Fruit fly (Drosophila melanogaster): ENCODE data around the gene CCKLR-17D1.

CCKLR-17D1 gene

dm6 chrX:18726270-18726669 is at the start of gene CCKLR-17D1:
CCKLR-17D1 (minus strand) TSS chrX:18726572.
- TF ChIP-seq CG12768 (GFP tag; optimal IDR thresholded peaks at IDR 0.05) (no peak), CG33017 (tag; optimal IDR thresholded peaks at IDR 0.05) (no peak), ovo (GFP tag; optimal IDR thresholded peaks at IDR 0.05) (no peak), Clk (GFP tag; optimal IDR thresholded peaks at IDR 0.05) (no peak), Mnt (GFP tag; optimal IDR thresholded peaks at IDR 0.05) (no peak), tj (GFP tag; optimal IDR thresholded peaks at IDR 0.05) (no peak), cic (GFP tag; optimal IDR thresholded peaks at IDR 0.05) (no peak), CG14711 (tag; optimal IDR thresholded peaks at IDR 0.05) (no peak), Crg-1 (GFP tag; optimal IDR thresholded peaks at IDR 0.05) (no peak), CG1620 (GFP tag; optimal IDR thresholded peaks at IDR 0.05) (no peak), toe (GFP tag; optimal IDR thresholded peaks at IDR 0.05) (no peak), CG5204 (GFP tag; optimal IDR thresholded peaks at IDR 0.05) (no peak), CG7101 (tag; optimal IDR thresholded peaks at IDR 0.05) (no peak), pad (GFP tag; optimal IDR thresholded peaks at IDR 0.05) (no peak), CG7045 (GFP tag; optimal IDR thresholded peaks at IDR 0.05) (no peak), Hr96 (GFP tag; optimal IDR thresholded peaks at IDR 0.05) (no peak)

DNA sequence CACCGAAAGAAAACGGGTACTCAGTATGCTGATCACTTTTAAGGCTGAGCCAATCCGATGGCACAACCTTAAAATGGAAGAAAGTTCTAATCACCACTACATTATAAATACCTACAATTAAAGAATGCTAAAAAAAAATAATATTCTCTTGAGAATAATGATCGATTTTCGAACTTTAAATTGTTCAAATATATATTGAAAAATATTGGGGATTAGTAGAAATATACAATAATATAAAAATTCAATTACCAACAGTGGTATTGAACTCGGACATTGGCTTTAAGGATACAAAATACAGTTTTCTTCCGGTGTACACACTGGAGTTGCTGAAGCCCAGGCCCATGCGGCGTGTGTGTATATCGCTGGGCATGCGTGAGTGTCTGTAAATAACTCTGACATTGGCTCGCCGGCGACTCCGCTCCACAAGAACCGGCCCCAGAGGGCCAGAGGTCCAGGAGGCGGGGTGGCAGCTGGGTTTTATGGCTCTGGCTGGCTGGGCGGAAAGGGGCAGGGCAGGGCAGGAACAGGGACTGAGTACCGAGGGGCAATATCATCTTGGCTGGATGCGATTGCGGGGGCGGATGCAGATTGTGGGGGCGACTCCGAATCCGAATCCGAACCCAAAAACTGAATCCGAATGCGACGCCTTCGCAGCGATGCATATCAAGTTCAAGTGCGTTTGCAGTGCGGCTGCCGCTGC is 49.6 kb upstream of the CCKLR-17D1 start:
- no peak for TF ChIP-seq CG11617 (GFP tag; optimal IDR thresholded peaks at IDR 0.05)
- TF ChIP-seq Clk (GFP tag; optimal IDR thresholded peaks at IDR 0.05): no peak
- no peak for TF ChIP-seq cnc (optimal IDR thresholded peaks at IDR 0.05)
- TF ChIP-seq CG5204 (GFP tag; optimal IDR thresholded peaks at IDR 0.05): no peak
- no peak for TF ChIP-seq CG33017 (tag; optimal IDR thresholded peaks at IDR 0.05)
- no peak for TF ChIP-seq CG12768 (GFP tag; optimal IDR thresholded peaks at IDR 0.05)

DNA sequence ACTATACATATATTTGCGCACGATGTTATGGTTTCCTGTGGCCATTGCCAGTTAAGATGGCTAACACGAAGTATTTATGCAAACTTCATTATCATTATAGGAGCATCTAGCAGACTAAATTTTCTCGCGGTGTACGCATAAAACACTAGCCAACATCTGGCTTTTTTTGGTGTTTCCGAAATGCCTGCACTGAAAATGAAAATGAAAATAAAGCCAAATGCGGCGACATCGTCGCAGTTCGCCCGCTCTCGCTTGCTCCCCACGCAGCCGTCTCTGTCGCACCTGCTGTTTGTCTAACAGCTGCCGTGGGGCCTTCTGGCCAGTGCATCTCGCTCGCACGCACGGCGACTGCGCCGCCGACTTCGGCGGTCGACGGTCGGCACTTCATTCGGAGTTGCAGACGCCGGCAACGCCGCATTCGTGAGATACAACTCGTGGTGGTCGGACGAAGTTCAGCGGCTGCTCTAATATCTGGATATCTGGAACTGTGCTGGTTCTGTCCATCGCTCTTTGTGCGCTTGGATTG is 48.5 kb upstream of the CCKLR-17D1 start, which contains the start of gene CG6891:
TSS of gene CG6891 (plus strand) at position 411 of the 526 bp plus-strand sequence.
- TF ChIP-seq Clk (GFP tag; optimal IDR thresholded peaks at IDR 0.05) (no peak), Mnt (GFP tag; optimal IDR thresholded peaks at IDR 0.05) (peak; percentile 53), CG1620 (GFP tag; optimal IDR thresholded peaks at IDR 0.05) (no peak), pad (GFP tag; optimal IDR thresholded peaks at IDR 0.05) (peak; percentile 11), tj (GFP tag; optimal IDR thresholded peaks at IDR 0.05) (peak; percentile 45)

dm6 chrX:18773817-18774216 is 47.4 kb upstream of the CCKLR-17D1 start, which contains the start of gene CCKLR-17D3:
CCKLR-17D3 (minus strand) TSS chrX:18774027.
- TF ChIP-seq Crg-1 (GFP tag; optimal IDR thresholded peaks at IDR 0.05) (no peak), CG5204 (GFP tag; optimal IDR thresholded peaks at IDR 0.05) (no peak), CG33017 (tag; optimal IDR thresholded peaks at IDR 0.05) (no peak), Clk (GFP tag; optimal IDR thresholded peaks at IDR 0.05) (no peak), CG11617 (GFP tag; optimal IDR thresholded peaks at IDR 0.05) (no peak), tj (GFP tag; optimal IDR thresholded peaks at IDR 0.05) (no peak), CG12768 (GFP tag; optimal IDR thresholded peaks at IDR 0.05) (no peak), ovo (GFP tag; optimal IDR thresholded peaks at IDR 0.05) (no peak), CG7101 (tag; optimal IDR thresholded peaks at IDR 0.05) (no peak), toe (GFP tag; optimal IDR thresholded peaks at IDR 0.05) (no peak), pad (GFP tag; optimal IDR thresholded peaks at IDR 0.05) (no peak), cic (GFP tag; optimal IDR thresholded peaks at IDR 0.05) (no peak), Hr96 (GFP tag; optimal IDR thresholded peaks at IDR 0.05) (no peak), Mnt (GFP tag; optimal IDR thresholded peaks at IDR 0.05) (no peak)

DNA sequence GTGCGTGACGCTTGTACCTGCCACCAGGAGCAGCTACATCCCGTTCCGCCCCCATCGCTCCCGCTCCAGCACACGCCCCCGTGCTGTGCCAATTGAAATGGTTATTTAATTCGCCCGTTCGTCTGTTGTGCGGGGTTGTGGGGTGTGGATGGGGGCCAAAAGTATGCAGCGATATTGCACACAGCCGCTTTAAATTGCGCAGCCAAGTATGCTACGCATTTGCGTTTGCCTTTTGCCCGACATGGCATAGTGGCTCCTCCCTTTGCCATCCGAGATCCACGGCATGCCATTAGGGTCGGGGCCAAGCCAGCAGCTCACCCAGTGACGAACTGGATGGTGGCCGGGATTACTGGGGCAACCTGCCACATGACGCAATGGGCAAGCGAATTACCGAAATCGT is 45.6 kb upstream of the CCKLR-17D1 start:
- no peak for TF ChIP-seq CG5204 (GFP tag; optimal IDR thresholded peaks at IDR 0.05)
- no peak for TF ChIP-seq CG7101 (tag; optimal IDR thresholded peaks at IDR 0.05)
- no peak for TF ChIP-seq ovo (GFP tag; optimal IDR thresholded peaks at IDR 0.05)
- no peak for TF ChIP-seq Mnt (GFP tag; optimal IDR thresholded peaks at IDR 0.05)
- no peak for TF ChIP-seq toe (GFP tag; optimal IDR thresholded peaks at IDR 0.05)

- TF ChIP-seq Clk (GFP tag; optimal IDR thresholded peaks at IDR 0.05) (no peak), CG1620 (GFP tag; optimal IDR thresholded peaks at IDR 0.05) (no peak), bab1 (GFP tag; optimal IDR thresholded peaks at IDR 0.05) (no peak), kay (GFP tag; ENCODE audit: borderline replicate concordance) (no peak), cnc (optimal IDR thresholded peaks at IDR 0.05) (no peak), pad (GFP tag; optimal IDR thresholded peaks at IDR 0.05) (no peak), CG33017 (tag; optimal IDR thresholded peaks at IDR 0.05) (no peak), CG7045 (GFP tag; optimal IDR thresholded peaks at IDR 0.05) (no peak), Mnt (GFP tag; optimal IDR thresholded peaks at IDR 0.05) (no peak), CG12768 (GFP tag; optimal IDR thresholded peaks at IDR 0.05) (no peak), ovo (GFP tag; optimal IDR thresholded peaks at IDR 0.05) (no peak), CG14711 (tag; optimal IDR thresholded peaks at IDR 0.05) (no peak), CG11617 (GFP tag; optimal IDR thresholded peaks at IDR 0.05) (no peak), CG5204 (GFP tag; optimal IDR thresholded peaks at IDR 0.05) (no peak), Crg-1 (GFP tag; optimal IDR thresholded peaks at IDR 0.05) (no peak), toe (GFP tag; optimal IDR thresholded peaks at IDR 0.05) (no peak)
Observed at dm6 chrX:18771356-18771755, 45.0 kb upstream of the CCKLR-17D1 start.

DNA sequence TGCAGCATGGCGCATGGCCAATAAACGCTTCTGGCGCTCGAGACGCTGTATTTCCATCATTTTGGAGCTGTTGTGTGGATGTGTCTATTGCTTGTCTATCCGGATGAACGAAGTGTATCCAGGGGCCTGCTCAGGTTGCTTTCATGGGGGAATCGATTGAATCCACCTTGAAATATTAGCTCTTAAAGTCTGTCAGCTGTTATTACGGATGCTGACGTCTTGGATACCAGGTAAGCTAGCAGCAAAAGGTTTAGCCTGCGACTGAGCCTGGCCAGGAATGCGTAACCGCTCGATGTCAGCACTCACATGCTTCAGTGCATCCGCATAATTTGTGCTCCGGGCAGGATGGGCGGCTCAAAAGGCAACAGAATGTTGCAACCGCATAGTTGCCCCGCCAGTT is 21.8 kb upstream of the CCKLR-17D1 start, which contains the start of gene CG12609:
TSS of gene CG12609 (minus strand) at position 101 of the 400 bp plus-strand sequence.
- TF ChIP-seq CG1620 (GFP tag; optimal IDR thresholded peaks at IDR 0.05) (no peak), kay (GFP tag; ENCODE audit: borderline replicate concordance) (no peak), CG5204 (GFP tag; optimal IDR thresholded peaks at IDR 0.05) (no peak), CG7045 (GFP tag; optimal IDR thresholded peaks at IDR 0.05) (no peak), Crg-1 (GFP tag; optimal IDR thresholded peaks at IDR 0.05) (no peak), toe (GFP tag; optimal IDR thresholded peaks at IDR 0.05) (no peak), cic (GFP tag; optimal IDR thresholded peaks at IDR 0.05) (no peak), CG33017 (tag; optimal IDR thresholded peaks at IDR 0.05) (no peak), bab1 (GFP tag; optimal IDR thresholded peaks at IDR 0.05) (no peak), Hr96 (GFP tag; optimal IDR thresholded peaks at IDR 0.05) (no peak), CG12768 (GFP tag; optimal IDR thresholded peaks at IDR 0.05) (no peak), CG11617 (GFP tag; optimal IDR thresholded peaks at IDR 0.05) (no peak), ovo (GFP tag; optimal IDR thresholded peaks at IDR 0.05) (no peak), Mnt (GFP tag; optimal IDR thresholded peaks at IDR 0.05) (no peak), pad (GFP tag; optimal IDR thresholded peaks at IDR 0.05) (no peak), tj (GFP tag; optimal IDR thresholded peaks at IDR 0.05) (no peak), Clk (GFP tag; optimal IDR thresholded peaks at IDR 0.05) (no peak), CG14711 (tag; optimal IDR thresholded peaks at IDR 0.05) (no peak), cnc (optimal IDR thresholded peaks at IDR 0.05) (no peak)

Data from whole organism, adult.